Worm (Caenorhabditis elegans) whole organism, L4/young adult: ENCODE results near the gene C49C8.6.

Experiments used
- W03F9.2 ChIP-seq: fragments of 150-350 bp; optimal IDR thresholded peaks from 2 replicates; lab custom pipeline; 2014; ENCODE audit warnings: missing biosample characterization, missing genetic modification characterization
- dao-5 ChIP-seq: sonication (generic microtip); optimal IDR thresholded peaks from 2 replicates; lab custom pipeline; 2016; ENCODE audit warnings: missing genotype, missing genetic modification characterization, moderate library complexity, missing compliant biosample characterization
- him-1 ChIP-seq: sonication (generic microtip); optimal IDR thresholded peaks from 2 replicates; lab custom pipeline; 2016; ENCODE audit warnings: missing genotype, missing genetic modification reagents, missing genetic modification characterization, missing compliant biosample characterization

The C49C8.6 gene

ce11 chrIV:8618698-8619097 is 39.3 kb downstream of the C49C8.6 start, which contains the start of gene F42A9.8:
F42A9.8 (minus strand) TSS chrIV:8618785.
- TF ChIP-seq W03F9.2 (tag; lab: Kevin White, UChicago) (peak; percentile 20), dao-5 (no peak)

- TF ChIP-seq dao-5 (no peak), him-1 (tag; lab: Kevin White, UChicago) (no peak), W03F9.2 (tag; lab: Kevin White, UChicago) (no peak)
These were observed 41.0 kb downstream of the C49C8.6 start, which contains the start of the genes F42A9.7 and F42A9.3 for ce11 chrIV:8617047-8617446. F42A9.7 (minus strand) TSS chrIV:8617147. F42A9.3 (plus strand) TSS chrIV:8617260.

- TF ChIP-seq W03F9.2 (tag; lab: Kevin White, UChicago) (no peak), him-1 (tag; lab: Kevin White, UChicago) (no peak), dao-5 (no peak)
These were observed 42.7 kb downstream of the C49C8.6 start for ce11 chrIV:8615314-8615713.

ce11 chrIV:8614680-8615079 is 43.3 kb downstream of the C49C8.6 start, which contains the start of gene cyp-33E3:
cyp-33E3 (plus strand) TSS chrIV:8614995.
- TF ChIP-seq dao-5 (no peak), W03F9.2 (tag; lab: Kevin White, UChicago) (no peak), him-1 (tag; lab: Kevin White, UChicago) (no peak)

ce11 chrIV:8611886-8612542 is 46.0 kb downstream of the C49C8.6 start, which contains the start of the genes F42A9.17 and cyp-33E2:
F42A9.17 (minus strand) TSS chrIV:8611936.
cyp-33E2 (plus strand) TSS chrIV:8612334.
- TF ChIP-seq him-1 (tag; lab: Kevin White, UChicago), result no peak
- TF ChIP-seq W03F9.2 (tag; lab: Kevin White, UChicago), result peak; percentile 28

ce11 chrIV:8608934-8609333 is 49.1 kb downstream of the C49C8.6 start, which contains the start of gene F42A9.6:
F42A9.6 (plus strand) TSS chrIV:8609234.
- TF ChIP-seq W03F9.2 (tag; lab: Kevin White, UChicago) (no peak), him-1 (tag; lab: Kevin White, UChicago) (no peak), dao-5 (no peak)

ce11 chrIV:8608204-8608603 is 49.8 kb downstream of the C49C8.6 start:
- TF ChIP-seq dao-5 (no peak), W03F9.2 (tag; lab: Kevin White, UChicago) (no peak), him-1 (tag; lab: Kevin White, UChicago) (no peak)
